Fruit fly (Drosophila melanogaster) whole organism, embryonic: ENCODE measurements around the gene ohgt.
A peak's percentile ranks its signal among the peaks of the same experiment; 100 is the strongest.

Experiments
- Blimp-1 ChIP-seq: fragments of 200-800 bp; sonication (Bioruptor generic); optimal IDR thresholded peaks from 3 replicates; lab custom pipeline; 2018; ENCODE audit warnings: missing biosample characterization, missing genetic modification characterization, mild to moderate bottlenecking, moderate library complexity, missing genetic modification reagents
- CG10366 ChIP-seq: fragments of 200-800 bp; sonication (Bioruptor generic); IDR thresholded peaks from 2 replicates; pipeline ENCODE4 v1.3.6; 2022; ENCODE audit warnings: missing biosample characterization, missing genetic modification characterization
- CG11723 ChIP-seq: fragments of 200-800 bp; sonication (Bioruptor generic); optimal IDR thresholded peaks from 2 replicates; lab custom pipeline; 2017; ENCODE audit warnings: missing biosample characterization, mild to moderate bottlenecking, missing genetic modification characterization
- CG13296 ChIP-seq: fragments of 200-800 bp; sonication (Bioruptor generic); optimal IDR thresholded peaks from 3 replicates; lab custom pipeline; 2018; ENCODE audit warnings: missing biosample characterization, mild to moderate bottlenecking, missing genetic modification characterization
- CG14441 ChIP-seq: fragments of 200-800 bp; sonication (Bioruptor generic); IDR thresholded peaks from 2 replicates; pipeline ENCODE4 v1.3.6; 2022; ENCODE audit warnings: missing biosample characterization, missing genetic modification characterization
- CG15011 ChIP-seq: fragments of 200-800 bp; sonication (Bioruptor generic); optimal IDR thresholded peaks from 3 replicates; lab custom pipeline; 2018; ENCODE audit warnings: missing biosample characterization, mild to moderate bottlenecking, missing genetic modification characterization
- CG15696 ChIP-seq: fragments of 200-800 bp; sonication (Bioruptor generic); optimal IDR thresholded peaks from 2 replicates; lab custom pipeline; 2019; ENCODE audit warnings: missing biosample characterization, mild to moderate bottlenecking, missing genetic modification characterization, moderate library complexity
- CG1647 ChIP-seq: fragments of 200-800 bp; sonication (Bioruptor generic); optimal IDR thresholded peaks from 3 replicates; lab custom pipeline; 2016; ENCODE audit warnings: missing biosample characterization, missing genetic modification characterization
- CG17829 ChIP-seq: fragments of 200-800 bp; optimal IDR thresholded peaks from 2 replicates; lab custom pipeline; 2019; ENCODE audit warnings: missing biosample characterization, mild to moderate bottlenecking, missing genetic modification characterization, moderate library complexity
- CG18599 ChIP-seq: fragments of 200-800 bp; sonication (Bioruptor generic); optimal IDR thresholded peaks from 3 replicates; lab custom pipeline; 2017; ENCODE audit warnings: missing biosample characterization, missing genetic modification characterization, mild to moderate bottlenecking, moderate library complexity, missing genetic modification reagents
- CG2712 ChIP-seq: fragments of 200-800 bp; optimal IDR thresholded peaks from 3 replicates; lab custom pipeline; 2019; ENCODE audit warnings: missing biosample characterization, mild to moderate bottlenecking, missing genetic modification characterization, moderate library complexity
- CG31224 ChIP-seq: fragments of 200-800 bp; sonication (Bioruptor generic); IDR thresholded peaks from 2 replicates; pipeline ENCODE4 v1.3.6; 2022; ENCODE audit warnings: missing biosample characterization, missing genetic modification characterization
- CG31388 ChIP-seq: fragments of 200-800 bp; sonication (Bioruptor generic); optimal IDR thresholded peaks from 2 replicates; lab custom pipeline; 2016; ENCODE audit warnings: missing biosample characterization, missing genetic modification characterization
- CG3407 ChIP-seq: fragments of 200-800 bp; sonication (Bioruptor generic); optimal IDR thresholded peaks from 2 replicates; lab custom pipeline; 2018; ENCODE audit warnings: missing biosample characterization, mild to moderate bottlenecking, missing genetic modification characterization
- CG34224 ChIP-seq: fragments of 200-800 bp; sonication (Bioruptor generic); IDR thresholded peaks from 3 replicates; pipeline ENCODE4 v1.3.6; 2022; ENCODE audit warnings: missing biosample characterization, missing genetic modification characterization; ENCODE audit not compliant: partially characterized antibody
- CG3726 ChIP-seq: fragments of 200-800 bp; sonication (Bioruptor generic); IDR thresholded peaks from 3 replicates; pipeline ENCODE4, ENCODE4 v1.3.6; 2022; ENCODE audit warnings: missing biosample characterization, missing genetic modification characterization
- CG4424 ChIP-seq: fragments of 200-800 bp; sonication (Bioruptor generic); optimal IDR thresholded peaks from 3 replicates; lab custom pipeline; 2016; ENCODE audit warnings: missing biosample characterization, missing genetic modification characterization
- CG4617 ChIP-seq: fragments of 200-800 bp; sonication (Bioruptor generic); optimal IDR thresholded peaks from 3 replicates; lab custom pipeline; 2016; ENCODE audit warnings: missing biosample characterization, missing genetic modification characterization, borderline replicate concordance
- CG4707 ChIP-seq: fragments of 200-800 bp; sonication (Bioruptor generic); optimal IDR thresholded peaks from 2 replicates; lab custom pipeline; 2018; ENCODE audit warnings: missing biosample characterization, mild to moderate bottlenecking, missing genetic modification characterization, moderate library complexity
- CG7786 ChIP-seq: fragments of 200-800 bp; sonication (Bioruptor generic); optimal IDR thresholded peaks from 2 replicates; lab custom pipeline; 2016; ENCODE audit warnings: missing biosample characterization, missing genetic modification characterization
- CG8089 ChIP-seq: fragments of 200-800 bp; sonication (Bioruptor generic); optimal IDR thresholded peaks from 3 replicates; lab custom pipeline; 2016; ENCODE audit warnings: missing biosample characterization, missing genetic modification characterization
- CG8924 ChIP-seq: fragments of 200-800 bp; optimal IDR thresholded peaks from 3 replicates; lab custom pipeline; 2019; ENCODE audit warnings: missing biosample characterization, mild to moderate bottlenecking, missing genetic modification characterization, moderate library complexity
- CG8944 ChIP-seq: fragments of 200-800 bp; sonication (Bioruptor generic); optimal IDR thresholded peaks from 3 replicates; lab custom pipeline; 2016; ENCODE audit warnings: missing biosample characterization, missing genetic modification characterization
- CG9817 ChIP-seq: fragments of 200-800 bp; sonication (Bioruptor generic); optimal IDR thresholded peaks from 2 replicates; lab custom pipeline; 2018; ENCODE audit warnings: missing biosample characterization, mild to moderate bottlenecking, missing genetic modification characterization, moderate library complexity
- CHES-1-like ChIP-seq: fragments of 200-800 bp; sonication (Bioruptor generic); optimal IDR thresholded peaks from 2 replicates; lab custom pipeline; 2016; ENCODE audit warnings: missing biosample characterization, missing genetic modification characterization
- Camta ChIP-seq: fragments of 200-800 bp; sonication (Bioruptor generic); optimal IDR thresholded peaks from 2 replicates; lab custom pipeline; 2016; ENCODE audit warnings: missing biosample characterization, missing genetic modification characterization
- CkIIα-i1 ChIP-seq: fragments of 200-800 bp; sonication (Bioruptor generic); IDR thresholded peaks from 2 replicates; pipeline ENCODE4 v1.3.6; 2022; ENCODE audit warnings: missing biosample characterization, missing genetic modification characterization
- CrebB ChIP-seq: fragments of 200-800 bp; sonication (Bioruptor generic); optimal IDR thresholded peaks from 3 replicates; lab custom pipeline; 2018; ENCODE audit warnings: missing biosample characterization, mild to moderate bottlenecking, missing genetic modification characterization
- Deaf1 ChIP-seq: fragments of 200-800 bp; optimal IDR thresholded peaks from 3 replicates; lab custom pipeline; 2019; ENCODE audit warnings: missing biosample characterization, mild to moderate bottlenecking, missing genetic modification characterization, moderate library complexity
- Doc2 ChIP-seq: fragments of 200-800 bp; sonication (Bioruptor generic); IDR thresholded peaks from 2 replicates; pipeline ENCODE4 v1.3.6; 2022; ENCODE audit warnings: missing biosample characterization, missing genetic modification characterization
- Dref ChIP-seq: fragments of 200-800 bp; sonication (Bioruptor generic); IDR thresholded peaks from 2 replicates; pipeline ENCODE4 v1.3.6; 2022; ENCODE audit warnings: missing biosample characterization, missing genetic modification characterization
- HLHmδ ChIP-seq: fragments of 200-800 bp; sonication (Bioruptor generic); optimal IDR thresholded peaks from 2 replicates; lab custom pipeline; 2018; ENCODE audit warnings: missing biosample characterization, mild to moderate bottlenecking, missing genetic modification characterization, moderate library complexity
- Hmr ChIP-seq: fragments of 200-800 bp; sonication (Bioruptor generic); optimal IDR thresholded peaks from 3 replicates; lab custom pipeline; 2017; ENCODE audit warnings: mild to moderate bottlenecking, missing biosample characterization, missing genetic modification reagents, missing genetic modification characterization
- Pdp1 ChIP-seq, 2 experiments: fragments of 200-800 bp; sonication (Bioruptor generic); optimal IDR thresholded peaks; 3 replicates each; lab custom pipeline; 2016; ENCODE audit warnings: missing biosample characterization in 2 of 2, missing genetic modification characterization in 2 of 2, mild to moderate bottlenecking in 1 of 2, moderate library complexity in 1 of 2
- bowl ChIP-seq: fragments of 200-800 bp; sonication (Bioruptor generic); IDR thresholded peaks from 2 replicates; pipeline ENCODE4 v1.3.6; 2022; ENCODE audit warnings: missing biosample characterization, missing genetic modification characterization
- br ChIP-seq: fragments of >200 bp; optimal IDR thresholded peaks from 2 replicates; lab custom pipeline; 2017
- dmrt11E ChIP-seq: fragments of 200-800 bp; sonication (Bioruptor generic); optimal IDR thresholded peaks from 3 replicates; lab custom pipeline; 2018; ENCODE audit warnings: missing biosample characterization, mild to moderate bottlenecking, missing genetic modification characterization, moderate library complexity
- en ChIP-seq: fragments of 200-800 bp; sonication (Bioruptor generic); optimal IDR thresholded peaks from 2 replicates; lab custom pipeline; 2016; ENCODE audit warnings: missing biosample characterization, missing genetic modification characterization
- fd64A ChIP-seq: fragments of 200-800 bp; sonication (Bioruptor generic); optimal IDR thresholded peaks from 3 replicates; lab custom pipeline; 2018; ENCODE audit warnings: missing biosample characterization, mild to moderate bottlenecking, missing genetic modification characterization
- gce ChIP-seq: fragments of 200-800 bp; sonication (Bioruptor generic); IDR thresholded peaks from 3 replicates; pipeline ENCODE4 v1.3.6; 2022; ENCODE audit warnings: missing biosample characterization, missing genetic modification characterization
- ind ChIP-seq: fragments of 200-800 bp; sonication (Bioruptor generic); optimal IDR thresholded peaks from 3 replicates; lab custom pipeline; 2016; ENCODE audit warnings: missing biosample characterization, missing genetic modification characterization
- lbe ChIP-seq: fragments of 200-800 bp; sonication (Bioruptor generic); optimal IDR thresholded peaks from 2 replicates; lab custom pipeline; 2016; ENCODE audit warnings: missing biosample characterization, mild to moderate bottlenecking, missing genetic modification characterization
- ranshi ChIP-seq: fragments of 200-800 bp; sonication (Bioruptor generic); IDR thresholded peaks from 2 replicates; pipeline ENCODE4 v1.3.6; 2022; ENCODE audit warnings: missing biosample characterization, missing genetic modification characterization
- row ChIP-seq: fragments of 200-800 bp; sonication (Bioruptor generic); IDR thresholded peaks from 3 replicates; pipeline ENCODE4 v1.3.6; 2022; ENCODE audit warnings: missing biosample characterization, missing genetic modification characterization
- scrt ChIP-seq: fragments of 200-800 bp; sonication (Bioruptor generic); optimal IDR thresholded peaks from 2 replicates; lab custom pipeline; 2018; ENCODE audit warnings: missing biosample characterization, mild to moderate bottlenecking, missing genetic modification characterization, moderate library complexity
- sim ChIP-seq: fragments of 200-800 bp; sonication (Bioruptor generic); IDR thresholded peaks from 2 replicates; pipeline ENCODE4 v1.3.6; 2022; ENCODE audit warnings: missing biosample characterization, missing genetic modification characterization
- sisA ChIP-seq: fragments of 200-800 bp; sonication (Bioruptor generic); IDR thresholded peaks from 2 replicates; pipeline ENCODE4 v1.3.6; 2022; ENCODE audit warnings: missing biosample characterization, missing genetic modification characterization
- trh ChIP-seq: fragments of 200-800 bp; sonication (Bioruptor generic); optimal IDR thresholded peaks from 2 replicates; lab custom pipeline; 2016; ENCODE audit warnings: missing biosample characterization, missing genetic modification characterization
- vnd ChIP-seq: fragments of 200-800 bp; sonication (Bioruptor generic); IDR thresholded peaks from 3 replicates; pipeline ENCODE4 v1.3.6; 2022; ENCODE audit warnings: missing biosample characterization, missing genetic modification characterization; ENCODE audit not compliant: partially characterized antibody
- zfh2 ChIP-seq: fragments of 200-800 bp; sonication (Bioruptor generic); optimal IDR thresholded peaks from 2 replicates; lab custom pipeline; 2016; ENCODE audit warnings: missing biosample characterization, missing genetic modification characterization

Gene ohgt

DNA sequence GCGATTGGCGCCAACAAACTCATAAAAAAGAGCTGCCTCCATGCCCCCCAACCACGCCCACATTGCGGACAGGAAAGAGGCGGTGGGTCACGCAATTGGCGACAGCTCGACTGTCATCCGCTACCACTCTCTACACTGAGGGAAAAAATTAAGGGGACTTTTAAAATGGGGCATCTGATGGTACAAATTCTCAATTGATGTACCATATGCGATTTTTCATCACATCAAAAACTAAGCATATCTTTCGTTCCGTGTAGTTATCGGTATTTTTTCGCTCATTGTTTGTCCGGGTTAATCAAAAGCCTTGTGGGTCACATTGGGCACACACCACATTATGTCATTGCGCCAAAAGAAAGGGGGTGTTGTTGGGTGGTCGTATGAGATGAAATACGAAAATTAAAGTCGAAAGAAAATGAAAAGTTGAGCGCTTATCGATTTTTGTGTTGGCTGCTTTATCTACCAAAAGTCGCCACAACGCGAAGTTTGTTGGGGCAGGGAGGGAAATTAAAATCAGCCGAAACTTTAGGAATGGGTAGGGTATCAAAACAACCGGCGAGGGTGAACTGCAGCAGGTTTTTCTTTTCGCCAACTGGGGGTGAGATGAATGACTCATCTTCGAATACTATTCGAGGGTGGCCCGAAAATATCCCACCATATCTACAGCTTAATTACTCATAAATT, 24.8 kb upstream of the ohgt start (continued):
- no peak for TF ChIP-seq CG4424 (GFP tag; lab: Kevin White, UChicago)
- no peak for TF ChIP-seq CG31388 (GFP tag; lab: Kevin White, UChicago)
- no peak for TF ChIP-seq CHES-1-like (GFP tag; lab: Kevin White, UChicago)
- TF ChIP-seq fd64A: no peak
- TF ChIP-seq row (GFP tag; lab: Robert Waterston, UW): peak; percentile 71
- TF ChIP-seq CG14441 (GFP tag; lab: Robert Waterston, UW): peak; percentile 62
- TF ChIP-seq CG15011: peak; percentile 16
- TF ChIP-seq br (lab: Kevin White, UChicago): no peak
- TF ChIP-seq sim (GFP tag; lab: Robert Waterston, UW): no peak
- TF ChIP-seq CrebB (tag; lab: Kevin White, UChicago): no peak
- 0 out of 2 replicates have a peak, but pooled peaks have one; percentile 31 for TF ChIP-seq sisA (GFP tag; lab: Robert Waterston, UW)
- no peak for TF ChIP-seq CG34224
- TF ChIP-seq Camta (GFP tag; lab: Kevin White, UChicago): no peak
- TF ChIP-seq Blimp-1 (GFP tag; lab: Kevin White, UChicago): no peak
- TF ChIP-seq en (GFP tag; lab: Kevin White, UChicago): no peak
- no peak for TF ChIP-seq CG8089 (GFP tag; lab: Kevin White, UChicago)
- TF ChIP-seq CG4707 (GFP tag; lab: Kevin White, UChicago): no peak
- TF ChIP-seq CG13296: no peak
- 0 out of 2 replicates have a peak, but pooled peaks have one; percentile 10 for TF ChIP-seq CG10366 (GFP tag; lab: Robert Waterston, UW)
- no peak for TF ChIP-seq dmrt11E (tag; lab: Kevin White, UChicago)
- peak; percentile 21 for TF ChIP-seq CG9817
- no peak for TF ChIP-seq CG3726 (GFP tag; lab: Robert Waterston, UW)
- peak; percentile 76 for TF ChIP-seq Hmr
- no peak for TF ChIP-seq CG2712 (tag; lab: Kevin White, UChicago)
- no peak for TF ChIP-seq CG11723 (GFP tag; lab: Kevin White, UChicago)
- 0 out of 3 replicates have a peak, but pooled peaks have one; percentile 4 for TF ChIP-seq gce (GFP tag; lab: Robert Waterston, UW)
- no peak for TF ChIP-seq bowl
- TF ChIP-seq CG31224 (GFP tag; lab: Robert Waterston, UW): 0 out of 2 replicates have a peak, but pooled peaks have one; percentile 16
- no peak for TF ChIP-seq HLHmδ
- TF ChIP-seq CG4617 (GFP tag; lab: Kevin White, UChicago): no peak
- TF ChIP-seq CG15696 (tag; lab: Kevin White, UChicago): no peak
- TF ChIP-seq CG8944 (GFP tag; lab: Kevin White, UChicago): no peak
- TF ChIP-seq Deaf1 (tag; lab: Kevin White, UChicago): no peak
- no peak for TF ChIP-seq vnd (GFP tag; lab: Robert Waterston, UW)
- peak; percentile 87 for TF ChIP-seq CG18599 (GFP tag; lab: Kevin White, UChicago)
- TF ChIP-seq ranshi (GFP tag; lab: Robert Waterston, UW): peak; percentile 18; the same call in 1 of the 2 replicates
- no peak for TF ChIP-seq trh (GFP tag; lab: Kevin White, UChicago)
- no peak for TF ChIP-seq CG3407 (GFP tag; lab: Kevin White, UChicago)
- TF ChIP-seq CkIIα-i1: no peak
- TF ChIP-seq Doc2 (GFP tag; lab: Robert Waterston, UW): no peak
- TF ChIP-seq Pdp1 (GFP tag; optimal IDR thresholded peaks at IDR 0.05; lab: Kevin White, UChicago): peak in 1 of 2 experiments; percentile 30
- peak; percentile 60 for TF ChIP-seq CG7786 (GFP tag; lab: Kevin White, UChicago)
- no peak for TF ChIP-seq CG8924 (tag; lab: Kevin White, UChicago)
- no peak for TF ChIP-seq lbe (GFP tag; lab: Kevin White, UChicago)
- TF ChIP-seq ind: peak; percentile 46
- TF ChIP-seq zfh2 (GFP tag; lab: Kevin White, UChicago): peak; percentile 31
- TF ChIP-seq scrt (GFP tag; lab: Kevin White, UChicago): peak; percentile 54
- TF ChIP-seq CG17829 (tag; lab: Kevin White, UChicago): no peak
- TF ChIP-seq CG1647 (GFP tag; lab: Kevin White, UChicago): no peak
- TF ChIP-seq Dref (GFP tag; lab: Robert Waterston, UW): no peak
